Worm (Caenorhabditis elegans) whole organism, mixed stage, embryonic: ENCODE results near the gene sdz-38.

Experiments
- ham-2 ChIP-seq: fragments of 200-800 bp; sonication (Bioruptor generic); optimal IDR thresholded peaks from 2 replicates; lab custom pipeline; 2018; ENCODE audit warnings: mild to moderate bottlenecking, missing genetic modification characterization, missing compliant biosample characterization
- ztf-11 ChIP-seq: fragments of 150-350 bp; optimal IDR thresholded peaks from 2 replicates; lab custom pipeline; 2014; ENCODE audit warnings: missing biosample characterization, missing genetic modification characterization

ce11 chrII:9982437-9982836, 777 bp upstream of the sdz-38 start:
- no peak for TF ChIP-seq ham-2 (GFP tag; lab: Kevin White, UChicago)
- TF ChIP-seq ztf-11 (tag; lab: Kevin White, UChicago) = no peak
